Worm (Caenorhabditis elegans) whole organism, L4 larva: ENCODE measurements around the gene dnpp-1.

Experiments
- D1046.2 ChIP-seq: fragments of 200-800 bp; sonication (Bioruptor generic); IDR thresholded peaks from 2 replicates; pipeline ENCODE4 v1.3.6; 2022; ENCODE audit warnings: missing genetic modification characterization, missing compliant biosample characterization
- F10B5.3 ChIP-seq: sonication (generic microtip); optimal IDR thresholded peaks from 2 replicates; lab custom pipeline; 2016; ENCODE audit warnings: mild to moderate bottlenecking, missing genetic modification characterization, missing compliant biosample characterization
- R02D3.7 ChIP-seq: fragments of 150-350 bp; sonication (generic microtip); optimal IDR thresholded peaks from 3 replicates; lab custom pipeline; 2014; ENCODE audit warnings: missing biosample characterization, missing genetic modification characterization
- T20F7.1 ChIP-seq: fragments of 200-800 bp; sonication (Bioruptor generic); optimal IDR thresholded peaks from 2 replicates; lab custom pipeline; 2018; ENCODE audit warnings: mild to moderate bottlenecking, missing genetic modification characterization, missing compliant biosample characterization
- Y5F2A.4 ChIP-seq: fragments of 200-800 bp; sonication (Bioruptor generic); optimal IDR thresholded peaks from 2 replicates; lab custom pipeline; 2018; ENCODE audit warnings: mild to moderate bottlenecking, missing genetic modification characterization, missing compliant biosample characterization
- aha-1 ChIP-seq: fragments of 150-350 bp; peaks from one replicate; lab custom pipeline; 2014; ENCODE audit warnings: missing biosample characterization, missing genetic modification characterization
- arid-1 ChIP-seq: fragments of 200-800 bp; sonication (Bioruptor generic); conservative IDR thresholded peaks from 2 replicates; pipeline ENCODE4 v1.3.6; 2022; ENCODE audit warnings: missing genetic modification reagents, missing genetic modification characterization, missing compliant biosample characterization
- ces-1 ChIP-seq: fragments of 150-350 bp; sonication (generic microtip); optimal IDR thresholded peaks from 4 replicates; lab custom pipeline; 2014; ENCODE audit warnings: missing biosample characterization, missing genetic modification reagents, missing genetic modification characterization
- daf-16 ChIP-seq, 3 experiments: sonication (generic microtip); optimal IDR thresholded peaks; 2 replicates each; lab custom pipeline; 2016 to 2017; ENCODE audit warnings: missing genetic modification characterization in 3 of 3, missing genetic modification reagents in 3 of 3, mild to moderate bottlenecking in 2 of 3, missing compliant biosample characterization in 2 of 3, missing biosample characterization in 1 of 3, moderate library complexity in 1 of 3
- dve-1 ChIP-seq: sonication (generic microtip); optimal IDR thresholded peaks from 2 replicates; lab custom pipeline; 2017; ENCODE audit warnings: antibody characterized with exemption, mild to moderate bottlenecking, missing genetic modification characterization, missing compliant biosample characterization; ENCODE audit not compliant: insufficient read depth
- egl-27 ChIP-seq: sonication (generic microtip); optimal IDR thresholded peaks from 3 replicates; lab custom pipeline; 2017; ENCODE audit warnings: missing biosample characterization, missing genetic modification reagents, missing genetic modification characterization
- fos-1 ChIP-seq: fragments of 150-350 bp; optimal IDR thresholded peaks from 2 replicates; lab custom pipeline; 2014; ENCODE audit warnings: missing biosample characterization, missing genetic modification characterization
- hlh-11 ChIP-seq: fragments of 200-800 bp; sonication (Bioruptor generic); optimal IDR thresholded peaks from 2 replicates; lab custom pipeline; 2018; ENCODE audit warnings: mild to moderate bottlenecking, missing genetic modification characterization, missing compliant biosample characterization
- hlh-30 ChIP-seq: sonication (generic microtip); optimal IDR thresholded peaks from 2 replicates; lab custom pipeline; 2017; ENCODE audit warnings: antibody characterized with exemption, mild to moderate bottlenecking, missing genetic modification characterization, missing compliant biosample characterization; ENCODE audit not compliant: insufficient read depth
- jun-1 ChIP-seq: fragments of 150-350 bp; optimal IDR thresholded peaks from 2 replicates; lab custom pipeline; 2014; ENCODE audit warnings: missing biosample characterization, missing genetic modification reagents, missing genetic modification characterization
- lin-15B ChIP-seq: fragments of 150-350 bp; sonication (generic microtip); optimal IDR thresholded peaks from 3 replicates; lab custom pipeline; 2014; ENCODE audit warnings: missing biosample characterization, missing genetic modification characterization
- lin-29 ChIP-seq: fragments of 200-800 bp; sonication (Bioruptor generic); IDR thresholded peaks from 2 replicates; pipeline ENCODE4 v1.3.6; 2022; ENCODE audit warnings: missing genetic modification reagents, missing genetic modification characterization, missing compliant biosample characterization
- lsy-2 ChIP-seq, 2 experiments: fragments of 150-350 bp in 1 of 2; sonication (generic microtip) in 1 of 2; optimal IDR thresholded peaks; 2 replicates each; lab custom pipeline; 2014 to 2017; ENCODE audit warnings: missing biosample characterization in 2 of 2, missing genetic modification characterization in 2 of 2
- mep-1 ChIP-seq: fragments of 150-350 bp; sonication (generic microtip); optimal IDR thresholded peaks from 3 replicates; lab custom pipeline; 2014; ENCODE audit warnings: missing biosample characterization, missing genetic modification characterization
- mes-2 ChIP-seq: sonication (generic microtip); optimal IDR thresholded peaks from 2 replicates; lab custom pipeline; 2016; ENCODE audit warnings: missing genotype, mild to moderate bottlenecking, missing genetic modification characterization, missing compliant biosample characterization; ENCODE audit not compliant: poor library complexity, severe bottlenecking
- mxl-3 ChIP-seq: fragments of 200-800 bp; sonication (Bioruptor generic); optimal IDR thresholded peaks from 2 replicates; lab custom pipeline; 2018; ENCODE audit warnings: mild to moderate bottlenecking, missing genetic modification characterization, missing compliant biosample characterization
- nhr-10 ChIP-seq: fragments of 150-350 bp; optimal IDR thresholded peaks from 2 replicates; lab custom pipeline; 2014; ENCODE audit warnings: missing biosample characterization, missing genetic modification characterization
- nhr-102 ChIP-seq: sonication (generic microtip); optimal IDR thresholded peaks from 2 replicates; lab custom pipeline; 2016; ENCODE audit warnings: mild to moderate bottlenecking, missing genetic modification characterization, moderate library complexity, missing compliant biosample characterization
- nhr-111 ChIP-seq: fragments of 200-800 bp; sonication (Bioruptor generic); optimal IDR thresholded peaks from 2 replicates; lab custom pipeline; 2018; ENCODE audit warnings: mild to moderate bottlenecking, missing genetic modification characterization, missing compliant biosample characterization
- nhr-28 ChIP-seq: fragments of 150-350 bp; optimal IDR thresholded peaks from 2 replicates; lab custom pipeline; 2014; ENCODE audit warnings: missing biosample characterization, missing genetic modification characterization
- nhr-42 ChIP-seq: fragments of 200-800 bp; sonication (Bioruptor generic); IDR thresholded peaks from 2 replicates; pipeline ENCODE4 v1.3.6; 2022; ENCODE audit warnings: missing genetic modification characterization, missing compliant biosample characterization
- nhr-48 ChIP-seq: sonication (generic microtip); optimal IDR thresholded peaks from 2 replicates; lab custom pipeline; 2016; ENCODE audit warnings: mild to moderate bottlenecking, missing genetic modification characterization, missing compliant biosample characterization
- nhr-6 ChIP-seq: fragments of 150-350 bp; optimal IDR thresholded peaks from 2 replicates; lab custom pipeline; 2014; ENCODE audit warnings: missing biosample characterization, missing genetic modification characterization
- pha-4 ChIP-seq, 2 experiments: fragments of 150-350 bp in 1 of 2; fragments of 200-800 bp in 1 of 2; sonication (Bioruptor generic) in 1 of 2; IDR thresholded peaks in 1 of 2; optimal IDR thresholded peaks in 1 of 2; 2 replicates each; pipeline versions ENCODE4 v1.3.6 to Lab custom; 2014 to 2022; ENCODE audit warnings: missing genetic modification characterization in 2 of 2, missing genetic modification reagents in 2 of 2, missing biosample characterization in 1 of 2, missing compliant biosample characterization in 1 of 2
- php-3 ChIP-seq: fragments of 200-800 bp; sonication (Bioruptor generic); IDR thresholded peaks from 2 replicates; pipeline ENCODE4 v1.3.6; 2022; ENCODE audit warnings: missing genetic modification reagents, missing genetic modification characterization, missing compliant biosample characterization
- pqm-1 ChIP-seq: sonication (generic microtip); optimal IDR thresholded peaks from 2 replicates; lab custom pipeline; 2017; ENCODE audit warnings: missing biosample characterization, missing genetic modification characterization
- saeg-2 ChIP-seq: fragments of 200-800 bp; sonication (Bioruptor generic); IDR thresholded peaks from 2 replicates; pipeline ENCODE4 v1.3.6; 2022; ENCODE audit warnings: missing genetic modification reagents, missing genetic modification characterization, missing compliant biosample characterization
- sdz-12 ChIP-seq: fragments of 200-800 bp; sonication (Bioruptor generic); optimal IDR thresholded peaks from 2 replicates; lab custom pipeline; 2018; ENCODE audit warnings: mild to moderate bottlenecking, missing genetic modification characterization, missing compliant biosample characterization
- set-16 ChIP-seq: fragments of 200-800 bp; sonication (Bioruptor generic); IDR thresholded peaks from 2 replicates; pipeline ENCODE4 v1.3.6; 2022; ENCODE audit warnings: missing genetic modification reagents, missing genetic modification characterization, missing compliant biosample characterization
- skn-1 ChIP-seq: fragments of 150-350 bp; optimal IDR thresholded peaks from 2 replicates; lab custom pipeline; 2014; ENCODE audit warnings: missing biosample characterization, missing genetic modification characterization
- tra-1 ChIP-seq: fragments of 200-800 bp; sonication (Bioruptor generic); IDR thresholded peaks from 2 replicates; pipeline ENCODE4 v1.3.6; 2022; ENCODE audit warnings: missing genetic modification reagents, missing genetic modification characterization, missing compliant biosample characterization
- unc-62 ChIP-seq, 3 experiments: fragments of 150-350 bp in 1 of 3; sonication (generic microtip); optimal IDR thresholded peaks in 2 of 3; peaks in 1 of 3; 1 replicate in 1 of 3; 2 replicates in 2 of 3; lab custom pipeline; 2014 to 2017; ENCODE audit warnings: missing biosample characterization in 3 of 3, missing genetic modification characterization in 3 of 3, missing genetic modification reagents in 3 of 3, missing genotype in 1 of 3
- zfp-3 ChIP-seq: fragments of 200-800 bp; sonication (Bioruptor generic); conservative IDR thresholded peaks from 2 replicates; pipeline ENCODE4 v1.3.6; 2022; ENCODE audit warnings: missing genetic modification reagents, missing genetic modification characterization, missing compliant biosample characterization
- zip-11 ChIP-seq: fragments of 200-800 bp; sonication (Bioruptor generic); IDR thresholded peaks from 2 replicates; pipeline ENCODE4 v1.3.6; 2022; ENCODE audit warnings: missing genetic modification characterization, missing compliant biosample characterization
- zip-2 ChIP-seq: fragments of 150-350 bp; optimal IDR thresholded peaks from 2 replicates; lab custom pipeline; 2014; ENCODE audit warnings: missing biosample characterization, missing genetic modification characterization

The dnpp-1 gene

ce11 chrIII:5902558-5902957, 39.0 kb upstream of the dnpp-1 start (continued):
- TF ChIP-seq fos-1 (tag; lab: Kevin White, UChicago), result no peak
- no peak for TF ChIP-seq hlh-30 (tag; lab: Kevin White, UChicago)

ce11 chrIII:5900709-5901108, 37.1 kb upstream of the dnpp-1 start:
- TF ChIP-seq nhr-10 (tag; lab: Kevin White, UChicago), result no peak
- no peak for TF ChIP-seq lin-29 (GFP tag; lab: Robert Waterston, UW)
- TF ChIP-seq nhr-6 (tag; lab: Kevin White, UChicago), result peak; percentile 96
- peak; percentile 52 for TF ChIP-seq dve-1 (tag; lab: Kevin White, UChicago)
- TF ChIP-seq daf-16 (GFP tag; optimal IDR thresholded peaks at IDR 0.05; lab: Kevin White, UChicago), result no peak
- TF ChIP-seq daf-16 (tag; optimal IDR thresholded peaks at IDR 0.05; lab: Kevin White, UChicago), result peak; percentile 18
- TF ChIP-seq nhr-111, result no peak
- peak in 1 of 2 experiments; percentile 58 for TF ChIP-seq lsy-2 (tag; optimal IDR thresholded peaks at IDR 0.05; lab: Kevin White, UChicago)
- TF ChIP-seq pha-4 (GFP tag; IDR thresholded peaks at IDR 0.05; lab: Robert Waterston, UW), result no peak
- peak; percentile 22 for TF ChIP-seq pha-4 (tag; optimal IDR thresholded peaks at IDR 0.05; lab: Kevin White, UChicago)
- TF ChIP-seq mep-1 (tag; lab: Kevin White, UChicago), result peak; percentile 44
- no peak for TF ChIP-seq T20F7.1 (GFP tag; lab: Kevin White, UChicago)
- TF ChIP-seq set-16 (GFP tag; lab: Robert Waterston, UW), result no peak
- no peak for TF ChIP-seq lin-15B
- TF ChIP-seq hlh-11 (tag; lab: Kevin White, UChicago), result peak; percentile 23
- peak; percentile 10 for TF ChIP-seq nhr-28 (tag; lab: Kevin White, UChicago)

DNA sequence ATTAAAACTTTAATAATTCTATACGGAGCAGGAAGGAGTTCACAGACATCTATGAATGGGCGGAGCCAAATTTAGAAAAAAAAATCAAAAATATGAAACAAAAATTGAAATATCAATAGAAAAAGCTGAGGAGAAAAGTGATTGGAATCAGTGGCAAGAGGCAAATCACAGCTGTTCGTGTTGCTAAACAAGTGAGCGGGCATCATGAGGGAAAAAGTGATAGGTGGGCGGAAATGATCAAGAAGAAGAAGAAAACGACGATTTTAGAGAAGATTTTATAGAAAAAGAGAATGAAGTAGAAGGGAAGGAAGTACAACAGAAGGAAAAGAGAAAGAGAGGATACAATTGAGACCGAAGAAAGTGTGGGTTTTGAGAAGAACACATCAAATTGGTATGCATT, 35.0 kb upstream of the dnpp-1 start:
- no peak for TF ChIP-seq pqm-1 (tag; lab: Kevin White, UChicago)
- TF ChIP-seq hlh-11 (tag; lab: Kevin White, UChicago), result peak; percentile 24

- TF ChIP-seq aha-1 (tag; lab: Kevin White, UChicago) (peak; percentile 4), F10B5.3 (tag; lab: Kevin White, UChicago) (no peak), nhr-42 (GFP tag; lab: Robert Waterston, UW) (no peak), mep-1 (tag; lab: Kevin White, UChicago) (peak; percentile 15)
Measured at ce11 chrIII:5897468-5897867, 33.9 kb upstream of the dnpp-1 start.

- TF ChIP-seq zip-11 (GFP tag; lab: Robert Waterston, UW) (no peak), lin-15B (no peak), R02D3.7 (tag; lab: Kevin White, UChicago) (no peak), saeg-2 (GFP tag; lab: Robert Waterston, UW) (no peak), T20F7.1 (GFP tag; lab: Kevin White, UChicago) (no peak), egl-27 (no peak), nhr-102 (tag; lab: Kevin White, UChicago) (no peak), mes-2 (tag; lab: Kevin White, UChicago) (no peak), unc-62 (GFP tag; optimal IDR thresholded peaks at IDR 0.05 in 1 of 2; lab: Kevin White, UChicago) (no peak), unc-62 (tag; optimal IDR thresholded peaks at IDR 0.05; lab: Kevin White, UChicago) (no peak), nhr-42 (GFP tag; lab: Robert Waterston, UW) (no peak)
Measured at ce11 chrIII:5895913-5896312, 32.3 kb upstream of the dnpp-1 start, which contains the start of gene pxl-1. Gene pxl-1 (minus strand): TSS chrIII:5896013.

ce11 chrIII:5892909-5893308, 29.3 kb upstream of the dnpp-1 start:
- TF ChIP-seq php-3 (GFP tag; lab: Robert Waterston, UW) (no peak), zip-2 (no peak), zip-11 (GFP tag; lab: Robert Waterston, UW) (no peak), lsy-2 (tag; optimal IDR thresholded peaks at IDR 0.05; lab: Kevin White, UChicago) (no peak), ces-1 (GFP tag; lab: Kevin White, UChicago) (no peak), tra-1 (GFP tag; lab: Robert Waterston, UW) (no peak), skn-1 (no peak), jun-1 (tag; lab: Kevin White, UChicago) (no peak), Y5F2A.4 (GFP tag; lab: Kevin White, UChicago) (no peak), D1046.2 (GFP tag; lab: Robert Waterston, UW) (no peak), nhr-111 (no peak), nhr-48 (no peak), sdz-12 (no peak), arid-1 (GFP tag; lab: Robert Waterston, UW) (no peak), mxl-3 (no peak), zfp-3 (GFP tag; lab: Robert Waterston, UW) (no peak), fos-1 (tag; lab: Kevin White, UChicago) (no peak)
